Worm (Caenorhabditis elegans): ENCODE measurements around the gene ZK673.5.

DNA sequence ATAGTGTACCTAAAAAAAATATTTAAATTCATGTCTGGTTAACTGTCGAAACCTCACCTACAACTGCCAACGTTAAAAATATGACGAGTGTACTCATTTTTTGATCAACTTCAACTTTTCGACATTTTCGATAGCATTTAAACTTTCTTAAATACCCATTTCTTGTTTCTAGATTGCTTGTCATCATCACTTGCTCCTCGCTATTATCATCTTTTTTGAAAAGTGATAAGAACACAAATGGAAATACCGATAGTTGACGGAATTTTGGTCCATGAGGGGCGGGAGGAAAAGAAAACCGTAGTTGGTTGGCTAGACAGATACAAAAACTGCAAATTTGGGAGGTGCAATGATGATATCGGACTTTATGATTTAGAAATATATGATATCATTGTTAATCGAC, 8.9 kb downstream of the ZK673.5 start, which contains the start of gene clec-143:
- TF ChIP-seq nfya-1 (tag; optimal IDR thresholded peaks at IDR 0.05) = no peak
- no peak for TF ChIP-seq sox-2 (GFP tag; IDR thresholded peaks at IDR 0.05)
- no peak for TF ChIP-seq nhr-11 (tag; optimal IDR thresholded peaks at IDR 0.05)
- no peak for TF ChIP-seq T23F11.4 (GFP tag; optimal IDR thresholded peaks at IDR 0.05)
- TF ChIP-seq Y22D7AL.16 (tag; optimal IDR thresholded peaks at IDR 0.05) = no peak
- TF ChIP-seq lin-11 (tag; optimal IDR thresholded peaks at IDR 0.05) = no peak
- TF ChIP-seq lim-6 (tag; optimal IDR thresholded peaks at IDR 0.05) = no peak
- no peak for TF ChIP-seq K09A11.1 (tag; optimal IDR thresholded peaks at IDR 0.05; ENCODE audit: insufficient read depth)
- TF ChIP-seq elt-2 (tag; optimal IDR thresholded peaks at IDR 0.05) = no peak
